Worm (Caenorhabditis elegans): Measurements from ENCODE around the gene C47E12.9.

Gene C47E12.9

DNA sequence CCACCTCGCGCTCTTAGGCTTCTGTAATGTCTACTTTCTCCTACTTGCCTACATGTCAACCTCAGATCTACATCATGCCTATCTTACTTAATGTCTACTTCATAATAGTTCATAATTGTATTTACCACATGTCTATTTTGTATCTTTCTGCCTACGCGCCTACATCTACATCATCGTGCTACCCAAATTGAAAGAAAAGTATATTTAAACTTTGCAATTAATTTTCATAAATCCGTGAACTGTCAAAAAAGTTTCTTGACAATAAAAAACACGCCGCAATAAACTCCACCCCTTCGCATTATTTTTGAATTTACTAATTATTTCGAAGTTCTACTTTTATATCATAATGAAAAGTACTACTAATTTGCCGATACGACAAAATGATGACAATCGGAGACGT, 48.5 kb downstream of the C47E12.9 start, which contains the start of gene F44D12.8:
TSS of gene F44D12.8 (plus strand) at position 301 of the 400 bp plus-strand sequence.
- TF ChIP-seq klf-2 (GFP tag; conservative IDR thresholded peaks at IDR 0.05) (no peak), tab-1 (GFP tag; IDR thresholded peaks at IDR 0.05) (no peak), ztf-29 (GFP tag; IDR thresholded peaks at IDR 0.05) (no peak), ztf-23 (GFP tag; IDR thresholded peaks at IDR 0.05) (no peak), T22C8.4 (GFP tag; IDR thresholded peaks at IDR 0.05) (no peak), flt-1 (GFP tag; IDR thresholded peaks at IDR 0.05) (no peak), ref-1 (GFP tag; conservative IDR thresholded peaks at IDR 0.05) (no peak), med-1 (GFP tag; optimal IDR thresholded peaks at IDR 0.05; ENCODE audit: insufficient read depth) (no peak), cog-1 (tag; optimal IDR thresholded peaks at IDR 0.05) (no peak)
